Worm (Caenorhabditis elegans) whole organism, late embryonic: ENCODE results near the gene C46C2.5.
"Not testable (repeated sequence)": the region's sequence is repeated elsewhere in the genome, so short reads cannot be mapped to it uniquely, and the experiment has no call there.

Experiments
- C08G9.2 ChIP-seq: sonication (generic microtip); optimal IDR thresholded peaks from 2 replicates; lab custom pipeline; 2016; ENCODE audit warnings: mild to moderate bottlenecking, missing genetic modification characterization, moderate library complexity, missing compliant biosample characterization
- F13H6.1 ChIP-seq: sonication (generic microtip); optimal IDR thresholded peaks from 2 replicates; lab custom pipeline; 2016; ENCODE audit warnings: missing genetic modification characterization, missing compliant biosample characterization
- K02D7.2 ChIP-seq: sonication (generic microtip); optimal IDR thresholded peaks from 2 replicates; lab custom pipeline; 2017; ENCODE audit warnings: mild to moderate bottlenecking, missing genetic modification characterization, missing compliant biosample characterization
- K09A11.1 ChIP-seq: sonication (generic microtip); optimal IDR thresholded peaks from 2 replicates; lab custom pipeline; 2017; ENCODE audit warnings: antibody characterized with exemption, mild to moderate bottlenecking, missing genetic modification characterization, missing compliant biosample characterization; ENCODE audit not compliant: insufficient read depth
- Y22D7AL.16 ChIP-seq: sonication (generic microtip); optimal IDR thresholded peaks from 2 replicates; lab custom pipeline; 2016; ENCODE audit warnings: missing genetic modification characterization, missing compliant biosample characterization
- ceh-14 ChIP-seq: sonication (generic microtip); optimal IDR thresholded peaks from 2 replicates; lab custom pipeline; 2016; ENCODE audit warnings: missing genotype, missing genetic modification characterization, missing compliant biosample characterization
- ceh-18 ChIP-seq: sonication (generic microtip); optimal IDR thresholded peaks from 2 replicates; lab custom pipeline; 2016; ENCODE audit warnings: missing genetic modification characterization, missing compliant biosample characterization
- ceh-19 ChIP-seq: fragments of 200-800 bp; sonication (Bioruptor generic); optimal IDR thresholded peaks from 2 replicates; lab custom pipeline; 2018; ENCODE audit warnings: mild to moderate bottlenecking, missing genetic modification characterization, missing compliant biosample characterization
- ceh-2 ChIP-seq: sonication (generic microtip); optimal IDR thresholded peaks from 2 replicates; lab custom pipeline; 2016; ENCODE audit warnings: missing genotype, missing genetic modification characterization, missing compliant biosample characterization
- ceh-22 ChIP-seq: sonication (generic microtip); optimal IDR thresholded peaks from 2 replicates; lab custom pipeline; 2017; ENCODE audit warnings: missing biosample characterization, missing genetic modification characterization
- ceh-24 ChIP-seq: sonication (generic microtip); optimal IDR thresholded peaks from 2 replicates; lab custom pipeline; 2016; ENCODE audit warnings: mild to moderate bottlenecking, missing genetic modification characterization, missing compliant biosample characterization
- ceh-30 ChIP-seq: fragments of 150-350 bp; optimal IDR thresholded peaks from 2 replicates; lab custom pipeline; 2014; ENCODE audit warnings: missing biosample characterization, missing genetic modification characterization
- ceh-31 ChIP-seq: sonication (generic microtip); optimal IDR thresholded peaks from 2 replicates; lab custom pipeline; 2016; ENCODE audit warnings: missing genetic modification characterization, missing compliant biosample characterization
- ceh-34 ChIP-seq: sonication (generic microtip); optimal IDR thresholded peaks from 2 replicates; lab custom pipeline; 2016; ENCODE audit warnings: mild to moderate bottlenecking, missing genetic modification characterization, missing compliant biosample characterization
- ceh-45 ChIP-seq: fragments of 200-800 bp; sonication (Bioruptor generic); IDR thresholded peaks from 2 replicates; pipeline ENCODE4 v1.3.6; 2022; ENCODE audit warnings: missing genetic modification reagents, missing genetic modification characterization, missing compliant biosample characterization
- ceh-48 ChIP-seq: sonication (generic microtip); optimal IDR thresholded peaks from 2 replicates; lab custom pipeline; 2016; ENCODE audit warnings: missing genetic modification characterization, inconsistent platforms, missing compliant biosample characterization
- ceh-6 ChIP-seq: fragments of 200-800 bp; sonication (Bioruptor generic); optimal IDR thresholded peaks from 2 replicates; lab custom pipeline; 2018; ENCODE audit warnings: mild to moderate bottlenecking, missing genetic modification characterization, missing compliant biosample characterization
- dmd-4 ChIP-seq: sonication (generic microtip); optimal IDR thresholded peaks from 2 replicates; lab custom pipeline; 2016; ENCODE audit warnings: borderline replicate concordance, missing genetic modification characterization, missing compliant biosample characterization
- elt-4 ChIP-seq: sonication (generic microtip); optimal IDR thresholded peaks from 2 replicates; lab custom pipeline; 2016; ENCODE audit warnings: missing genetic modification characterization, missing compliant biosample characterization
- ets-4 ChIP-seq: sonication (generic microtip); optimal IDR thresholded peaks from 2 replicates; lab custom pipeline; 2016; ENCODE audit warnings: missing genetic modification characterization, missing compliant biosample characterization
- fax-1 ChIP-seq: sonication (generic microtip); optimal IDR thresholded peaks from 2 replicates; lab custom pipeline; 2016; ENCODE audit warnings: missing genotype, missing genetic modification characterization, missing compliant biosample characterization
- fkh-10 ChIP-seq: fragments of 150-350 bp; optimal IDR thresholded peaks from 2 replicates; lab custom pipeline; 2014; ENCODE audit warnings: missing biosample characterization, missing genetic modification reagents, missing genetic modification characterization
- fkh-6 ChIP-seq: sonication (generic microtip); optimal IDR thresholded peaks from 2 replicates; lab custom pipeline; 2016; ENCODE audit warnings: missing genetic modification characterization, missing compliant biosample characterization
- gmeb-2 ChIP-seq: sonication (generic microtip); optimal IDR thresholded peaks from 2 replicates; lab custom pipeline; 2016; ENCODE audit warnings: missing genetic modification characterization, inconsistent platforms, missing compliant biosample characterization
- hlh-30 ChIP-seq: sonication (generic microtip); optimal IDR thresholded peaks from 2 replicates; lab custom pipeline; 2017; ENCODE audit warnings: antibody characterized with exemption, missing genetic modification characterization, missing compliant biosample characterization; ENCODE audit not compliant: insufficient read depth
- hlh-6 ChIP-seq: sonication (generic microtip); optimal IDR thresholded peaks from 2 replicates; lab custom pipeline; 2016; ENCODE audit warnings: missing genotype, missing genetic modification characterization, missing compliant biosample characterization
- hlh-8 ChIP-seq: sonication (generic microtip); optimal IDR thresholded peaks from 2 replicates; lab custom pipeline; 2016; ENCODE audit warnings: missing genotype, missing genetic modification characterization, missing compliant biosample characterization
- lim-6 ChIP-seq: sonication (generic microtip); optimal IDR thresholded peaks from 2 replicates; lab custom pipeline; 2016; ENCODE audit warnings: missing genetic modification characterization, missing compliant biosample characterization
- lin-11 ChIP-seq: fragments of 200-800 bp; sonication (Bioruptor generic); optimal IDR thresholded peaks from 2 replicates; lab custom pipeline; 2018; ENCODE audit warnings: mild to moderate bottlenecking, missing genetic modification characterization, missing compliant biosample characterization
- madf-2 ChIP-seq: sonication (generic microtip); optimal IDR thresholded peaks from 2 replicates; lab custom pipeline; 2017; ENCODE audit warnings: missing genetic modification characterization, missing compliant biosample characterization
- mec-3 ChIP-seq: sonication (generic microtip); optimal IDR thresholded peaks from 2 replicates; lab custom pipeline; 2016; ENCODE audit warnings: borderline replicate concordance, missing genetic modification characterization, missing compliant biosample characterization
- nhr-11 ChIP-seq: fragments of 150-350 bp; optimal IDR thresholded peaks from 2 replicates; lab custom pipeline; 2014; ENCODE audit warnings: missing biosample characterization, missing genetic modification characterization
- odd-2 ChIP-seq: sonication (generic microtip); optimal IDR thresholded peaks from 2 replicates; lab custom pipeline; 2017; ENCODE audit warnings: antibody characterized with exemption, mild to moderate bottlenecking, missing genetic modification characterization, missing compliant biosample characterization
- pag-3 ChIP-seq: sonication (generic microtip); optimal IDR thresholded peaks from 2 replicates; lab custom pipeline; 2016; ENCODE audit warnings: missing compliant biosample characterization, missing genetic modification characterization, borderline replicate concordance
- pha-2 ChIP-seq: sonication (generic microtip); optimal IDR thresholded peaks from 2 replicates; lab custom pipeline; 2017; ENCODE audit warnings: mild to moderate bottlenecking, missing genetic modification characterization, missing compliant biosample characterization
- pqm-1 ChIP-seq: sonication (generic microtip); optimal IDR thresholded peaks from 2 replicates; lab custom pipeline; 2016; ENCODE audit warnings: missing genetic modification characterization, missing compliant biosample characterization
- ref-2 ChIP-seq: sonication (generic microtip); optimal IDR thresholded peaks from 2 replicates; lab custom pipeline; 2016; ENCODE audit warnings: missing genetic modification characterization, missing compliant biosample characterization
- rnt-1 ChIP-seq: sonication (generic microtip); optimal IDR thresholded peaks from 2 replicates; lab custom pipeline; 2016; ENCODE audit warnings: missing genetic modification characterization, missing compliant biosample characterization
- sox-2 ChIP-seq: fragments of 200-800 bp; sonication (Bioruptor generic); IDR thresholded peaks from 2 replicates; pipeline ENCODE4 v1.3.6; 2022; ENCODE audit warnings: missing genetic modification reagents, missing genetic modification characterization, missing compliant biosample characterization
- sox-4 ChIP-seq: sonication (generic microtip); optimal IDR thresholded peaks from 2 replicates; lab custom pipeline; 2017; ENCODE audit warnings: mild to moderate bottlenecking, missing genetic modification characterization, inconsistent platforms, missing compliant biosample characterization
- syd-9 ChIP-seq: sonication (generic microtip); optimal IDR thresholded peaks from 2 replicates; lab custom pipeline; 2016; ENCODE audit warnings: mild to moderate bottlenecking, missing genetic modification characterization, moderate library complexity, missing compliant biosample characterization
- unc-3 ChIP-seq, 2 experiments: fragments of 200-800 bp in 1 of 2; sonication (Bioruptor generic) in 1 of 2; sonication (generic microtip) in 1 of 2; conservative IDR thresholded peaks in 1 of 2; optimal IDR thresholded peaks in 1 of 2; 2 replicates each; pipeline versions ENCODE4 v1.3.6 to Lab custom; 2016 to 2022; ENCODE audit warnings: missing compliant biosample characterization in 2 of 2, missing genetic modification characterization in 2 of 2, missing genetic modification reagents in 1 of 2
- unc-42 ChIP-seq: sonication (generic microtip); optimal IDR thresholded peaks from 2 replicates; lab custom pipeline; 2016; ENCODE audit warnings: missing genotype, missing genetic modification characterization, missing compliant biosample characterization
- ztf-16 ChIP-seq: sonication (generic microtip); optimal IDR thresholded peaks from 2 replicates; lab custom pipeline; 2017; ENCODE audit warnings: missing genetic modification characterization, missing compliant biosample characterization

Gene C46C2.5

DNA sequence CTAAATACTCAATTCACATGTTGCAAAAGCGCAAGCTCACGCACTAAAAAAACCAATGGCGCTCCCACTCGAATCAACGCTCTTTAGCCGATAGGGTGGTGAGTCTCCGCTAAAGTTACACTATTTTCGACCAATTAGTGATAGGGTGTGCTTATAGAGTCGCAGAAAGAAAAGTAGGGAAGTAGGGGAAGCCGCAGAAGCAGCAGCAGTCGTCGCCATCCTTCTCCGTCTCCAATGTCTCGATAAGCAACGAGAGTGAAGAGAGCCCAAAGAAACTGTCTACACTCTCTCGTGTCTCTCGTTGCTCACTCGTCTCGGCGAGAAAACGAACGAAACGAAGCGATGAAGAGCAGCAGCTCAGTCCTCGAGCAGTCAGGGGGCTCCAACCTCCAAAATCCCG is 4.3 kb upstream of the C46C2.5 start (continued):
- no peak for TF ChIP-seq ref-2 (tag; lab: Kevin White, UChicago)
- TF ChIP-seq C08G9.2 (tag; lab: Kevin White, UChicago) = no peak
- no peak for TF ChIP-seq unc-3 (GFP tag; conservative IDR thresholded peaks at IDR 0.05; lab: Robert Waterston, UW)
- no peak for TF ChIP-seq unc-3 (tag; optimal IDR thresholded peaks at IDR 0.05; lab: Kevin White, UChicago)
- TF ChIP-seq lin-11 (tag; lab: Kevin White, UChicago) = no peak
- TF ChIP-seq hlh-8 (tag; lab: Kevin White, UChicago) = no peak
- TF ChIP-seq odd-2 (tag; lab: Kevin White, UChicago) = no peak
- TF ChIP-seq madf-2 = no peak
- TF ChIP-seq gmeb-2 (tag; lab: Kevin White, UChicago) = no peak
- TF ChIP-seq Y22D7AL.16 (tag; lab: Kevin White, UChicago) = no peak
- TF ChIP-seq ceh-34 (tag; lab: Kevin White, UChicago) = peak; percentile 76
- no peak for TF ChIP-seq mec-3 (tag; lab: Kevin White, UChicago)
- TF ChIP-seq fax-1 (tag; lab: Kevin White, UChicago) = no peak
- TF ChIP-seq ceh-2 (tag; lab: Kevin White, UChicago) = no peak
- TF ChIP-seq sox-2 (GFP tag; lab: Robert Waterston, UW) = no peak
- TF ChIP-seq rnt-1 (tag; lab: Kevin White, UChicago) = no peak
- no peak for TF ChIP-seq ceh-6 (GFP tag; lab: Kevin White, UChicago)
- TF ChIP-seq ceh-30 (tag; lab: Kevin White, UChicago) = no peak
- no peak for TF ChIP-seq F13H6.1 (tag; lab: Kevin White, UChicago)
- TF ChIP-seq ceh-19 = no peak
- TF ChIP-seq unc-42 (tag; lab: Kevin White, UChicago) = peak; percentile 68
- TF ChIP-seq ceh-24 (tag; lab: Kevin White, UChicago) = no peak
- peak; percentile 56 for TF ChIP-seq ceh-18 (tag; lab: Kevin White, UChicago)
- no peak for TF ChIP-seq hlh-6 (tag; lab: Kevin White, UChicago)
- TF ChIP-seq syd-9 (tag; lab: Kevin White, UChicago) = no peak
- no peak for TF ChIP-seq K09A11.1

DNA sequence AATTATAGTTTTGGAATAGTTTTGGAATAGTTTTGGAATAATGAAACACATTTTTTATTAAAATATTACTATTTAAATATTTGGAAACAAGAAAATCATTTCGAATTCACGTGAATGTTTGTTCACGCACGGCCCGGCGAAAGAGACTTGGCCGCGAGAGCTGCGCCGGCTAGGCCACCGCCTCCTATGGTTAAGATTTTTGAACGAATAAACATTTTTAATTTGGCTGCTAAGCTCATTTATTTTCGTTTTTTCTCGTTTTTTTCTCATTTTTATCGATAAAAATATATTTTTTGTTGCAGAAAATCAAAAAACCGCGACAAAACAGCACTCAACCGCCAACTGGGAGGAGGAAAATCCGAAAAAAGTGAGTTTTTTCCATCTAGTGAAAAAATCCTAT is 2.1 kb upstream of the C46C2.5 start, which contains the start of gene C46C2.7:
Gene C46C2.7 (plus strand): TSS at position 301 of the 400 bp plus-strand sequence.
- not testable (repeated sequence) for TF ChIP-seq unc-3 (GFP tag; conservative IDR thresholded peaks at IDR 0.05; lab: Robert Waterston, UW); unc-3 (tag; optimal IDR thresholded peaks at IDR 0.05; lab: Kevin White, UChicago); hlh-6 (tag; lab: Kevin White, UChicago); rnt-1 (tag; lab: Kevin White, UChicago)

DNA sequence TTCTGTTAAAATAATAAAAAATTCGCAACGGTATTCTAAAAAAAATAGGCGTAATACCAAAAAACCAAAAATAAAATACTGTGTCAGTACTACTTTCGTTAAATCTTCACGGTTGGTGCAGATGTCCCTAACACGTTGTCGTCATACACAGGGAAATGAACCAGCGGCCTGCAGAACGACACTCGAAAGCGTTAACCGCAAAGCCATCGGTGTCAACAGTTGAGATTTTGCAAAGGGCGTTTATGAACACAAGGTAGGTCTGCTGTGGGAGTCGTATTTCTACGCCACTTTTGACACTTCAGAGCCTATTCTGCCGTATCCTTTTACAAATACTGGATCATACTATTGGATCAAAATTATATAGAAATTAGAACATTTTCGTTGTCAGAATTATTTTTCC is 1.2 kb downstream of the C46C2.5 start:
- TF ChIP-seq hlh-8 (tag; lab: Kevin White, UChicago) (peak; percentile 83), mec-3 (tag; lab: Kevin White, UChicago) (peak; percentile 61), ceh-48 (tag; lab: Kevin White, UChicago) (peak; percentile 84), pha-2 (tag; lab: Kevin White, UChicago) (peak; percentile 91), ceh-31 (tag; lab: Kevin White, UChicago) (peak; percentile 87), hlh-30 (tag; lab: Kevin White, UChicago) (peak; percentile 53), lim-6 (peak; percentile 13), ets-4 (tag; lab: Kevin White, UChicago) (peak; percentile 36), sox-2 (GFP tag; lab: Robert Waterston, UW) (peak; percentile 72), ceh-14 (peak; percentile 78), sox-4 (peak; percentile 92), fkh-6 (tag; lab: Kevin White, UChicago) (peak; percentile 91), nhr-11 (tag; lab: Kevin White, UChicago) (no peak), ceh-18 (tag; lab: Kevin White, UChicago) (peak; percentile 80), dmd-4 (tag; lab: Kevin White, UChicago) (peak; percentile 84), gmeb-2 (tag; lab: Kevin White, UChicago) (peak; percentile 93), ztf-16 (tag; lab: Kevin White, UChicago) (peak; percentile 94), ceh-30 (tag; lab: Kevin White, UChicago) (peak; percentile 75), pag-3 (tag; lab: Kevin White, UChicago) (peak; percentile 56), Y22D7AL.16 (tag; lab: Kevin White, UChicago) (peak; percentile 90), syd-9 (tag; lab: Kevin White, UChicago) (peak; percentile 96), lin-11 (tag; lab: Kevin White, UChicago) (peak; percentile 88), elt-4 (tag; lab: Kevin White, UChicago) (no peak), ref-2 (tag; lab: Kevin White, UChicago) (peak; percentile 88), ceh-45 (GFP tag; lab: Robert Waterston, UW) (peak; percentile 88), unc-3 (GFP tag; conservative IDR thresholded peaks at IDR 0.05; lab: Robert Waterston, UW) (peak; percentile 77), unc-3 (tag; optimal IDR thresholded peaks at IDR 0.05; lab: Kevin White, UChicago) (peak; percentile 89), F13H6.1 (tag; lab: Kevin White, UChicago) (peak; percentile 85), odd-2 (tag; lab: Kevin White, UChicago) (peak; percentile 55), pqm-1 (tag; lab: Kevin White, UChicago) (peak; percentile 72), fkh-10 (GFP tag; lab: Kevin White, UChicago) (no peak), K02D7.2 (tag; lab: Kevin White, UChicago) (peak; percentile 85), ceh-22 (tag; lab: Kevin White, UChicago) (no peak)
